Fruit fly (Drosophila melanogaster) Kc167 (cell line): ENCODE measurements around the gene Saf6.

Experiments used
- Myc ChIP-seq: fragments of >200 bp; optimal IDR thresholded peaks from 2 replicates; lab custom pipeline; 2017; ENCODE audit warnings: missing external identifiers
- Sin3A ChIP-seq: fragments of >200 bp; optimal IDR thresholded peaks from 2 replicates; lab custom pipeline; 2018; ENCODE audit warnings: missing external identifiers
- h ChIP-seq: fragments of >200 bp; optimal IDR thresholded peaks from 3 replicates; lab custom pipeline; 2018; ENCODE audit warnings: missing external identifiers
- insv ChIP-seq: fragments of >200 bp; optimal IDR thresholded peaks from 3 replicates; lab custom pipeline; 2018; ENCODE audit warnings: missing external identifiers
- psq ChIP-seq: fragments of >200 bp; optimal IDR thresholded peaks from 2 replicates; lab custom pipeline; 2017; ENCODE audit warnings: missing external identifiers
- ttk ChIP-seq: sonication (Bioruptor generic); optimal IDR thresholded peaks from 2 replicates; lab custom pipeline; 2017; ENCODE audit warnings: missing external identifiers

Saf6 gene

DNA sequence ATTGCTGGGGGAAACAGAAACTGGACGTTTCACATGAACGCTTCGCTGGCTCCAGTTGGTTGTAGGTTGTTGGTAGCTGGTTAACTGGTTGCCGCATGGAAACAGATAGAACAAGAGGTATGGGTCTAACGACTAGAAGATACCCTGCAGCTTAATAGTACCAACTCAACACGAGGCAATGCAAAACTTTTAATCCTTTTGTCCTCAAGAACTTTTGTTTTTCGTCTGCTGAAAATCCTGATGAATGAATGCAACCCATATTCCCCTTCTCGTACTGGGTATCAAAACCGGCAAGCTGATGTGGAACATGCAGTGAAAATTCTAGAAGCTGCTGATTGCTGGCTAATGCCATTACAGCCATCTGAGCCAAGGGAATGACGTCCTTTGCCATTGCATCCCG is 22.2 kb upstream of the Saf6 start:
- TF ChIP-seq h (lab: Kevin White, UChicago) = no peak

DNA sequence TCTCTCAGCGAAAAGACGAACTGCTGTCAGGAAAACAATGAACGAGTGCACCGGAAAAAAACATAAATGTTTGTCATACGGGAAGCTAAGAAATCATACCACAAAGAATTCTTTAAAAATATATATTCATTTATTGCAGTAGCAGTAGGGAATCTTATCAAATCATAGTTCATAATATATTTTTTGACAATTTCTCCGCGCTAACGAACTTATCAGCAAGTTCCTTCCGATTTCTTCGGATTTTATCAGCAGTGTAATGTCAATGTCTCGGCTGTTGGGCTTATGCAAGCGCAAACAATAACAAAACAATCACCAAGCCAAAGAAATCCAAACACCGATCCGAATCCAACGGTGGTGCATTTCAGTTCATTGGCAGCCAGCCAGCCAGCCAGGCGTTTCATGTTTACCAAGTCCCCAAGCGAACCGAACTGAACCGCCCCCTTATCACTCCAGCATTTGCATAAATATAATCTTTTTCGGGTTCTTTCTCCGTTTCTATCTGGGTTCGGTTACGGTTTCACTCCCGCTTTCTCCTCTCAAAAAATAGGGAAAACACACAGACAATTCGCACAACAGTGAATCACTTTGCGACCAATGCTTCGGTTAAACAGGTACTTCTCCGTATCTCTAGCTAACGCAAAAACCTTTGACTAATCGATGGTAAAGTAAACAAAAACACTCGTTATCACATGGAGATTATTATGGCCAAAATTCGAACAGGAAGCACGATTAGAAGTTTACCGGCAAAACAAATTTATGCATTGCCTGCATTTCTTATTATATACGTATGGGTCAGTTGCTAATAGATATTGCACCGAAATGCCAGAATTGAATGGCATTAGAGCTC is 12.0 kb upstream of the Saf6 start:
- no peak for TF ChIP-seq Myc (lab: Kevin White, UChicago)
- no peak for TF ChIP-seq insv
- TF ChIP-seq Sin3A (lab: Kevin White, UChicago) = no peak
- no peak for TF ChIP-seq psq (lab: Kevin White, UChicago)
- TF ChIP-seq h (lab: Kevin White, UChicago) = no peak
- no peak for TF ChIP-seq ttk (lab: Kevin White, UChicago)

DNA sequence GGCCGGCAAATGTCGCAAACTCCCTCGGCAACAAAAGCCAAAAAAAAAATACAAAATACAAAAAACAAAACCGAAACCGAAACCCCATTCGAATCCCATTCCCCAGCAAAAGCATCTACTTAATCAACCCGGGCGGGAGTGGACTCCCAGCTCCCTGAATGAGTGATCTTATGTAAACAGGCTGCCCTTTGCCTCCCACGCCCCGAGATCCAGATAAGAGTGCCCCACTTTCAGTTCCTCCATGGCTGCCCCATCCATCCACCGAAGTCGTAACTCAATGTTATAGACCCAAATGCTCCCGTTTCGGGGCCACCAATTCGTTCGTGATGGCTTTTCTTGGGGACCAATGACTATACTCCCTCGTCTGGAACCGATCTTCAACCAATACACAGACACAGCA is 11.3 kb upstream of the Saf6 start:
- TF ChIP-seq psq (lab: Kevin White, UChicago) (no peak), ttk (lab: Kevin White, UChicago) (no peak), h (lab: Kevin White, UChicago) (no peak), Myc (lab: Kevin White, UChicago) (no peak), insv (no peak), Sin3A (lab: Kevin White, UChicago) (no peak)

DNA sequence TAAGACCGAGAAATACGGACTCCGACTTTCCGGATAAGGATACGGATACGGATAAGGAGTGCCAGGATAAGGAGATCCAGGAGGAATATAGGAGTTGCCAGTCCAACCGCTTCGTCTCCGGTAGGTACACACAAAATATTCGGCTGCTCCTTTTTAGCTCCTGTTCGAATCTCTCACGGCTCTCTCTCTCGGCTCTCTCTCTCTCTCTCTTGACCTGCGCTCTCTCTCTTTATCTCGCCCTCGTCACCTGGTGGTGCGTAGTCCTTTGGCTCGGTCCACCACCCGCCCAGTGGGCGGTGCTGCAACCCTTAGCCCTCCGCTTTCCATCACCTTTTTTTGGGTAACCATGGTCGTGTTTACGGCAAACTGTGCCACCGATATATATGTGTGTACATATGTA is 10.6 kb upstream of the Saf6 start:
- TF ChIP-seq ttk (lab: Kevin White, UChicago) (no peak), h (lab: Kevin White, UChicago) (no peak), Myc (lab: Kevin White, UChicago) (no peak), insv (no peak), psq (lab: Kevin White, UChicago) (no peak), Sin3A (lab: Kevin White, UChicago) (no peak)

DNA sequence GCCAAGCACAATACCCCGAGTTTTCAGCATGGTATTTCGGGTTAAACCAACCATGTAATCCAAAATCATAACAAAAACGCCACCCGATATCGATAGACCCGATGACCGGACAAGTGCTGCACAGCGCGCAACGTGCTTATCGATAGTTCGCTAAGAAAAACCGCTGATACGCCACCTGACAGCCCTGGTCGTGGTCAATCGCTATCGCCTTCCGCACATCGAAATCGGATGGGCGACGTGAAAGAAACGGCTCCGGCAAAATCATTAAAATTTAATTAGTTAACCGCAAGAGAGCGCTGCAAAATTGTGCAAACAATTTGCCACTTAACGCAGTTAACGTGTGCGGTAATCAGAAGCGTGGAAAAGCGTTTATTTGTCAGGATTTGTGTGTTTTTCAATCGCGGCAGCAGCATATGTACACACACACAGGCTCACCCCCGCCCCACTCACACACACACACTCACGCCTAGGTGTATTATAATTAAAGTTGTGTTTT is 10.1 kb upstream of the Saf6 start, which contains the start of the genes CG3862 and dock:
CG3862 (minus strand) TSS at position 94 of the 496 bp plus-strand sequence.
dock (plus strand) TSS at position 202 of the 496 bp plus-strand sequence.
- TF ChIP-seq ttk (lab: Kevin White, UChicago) (no peak), h (lab: Kevin White, UChicago) (peak; percentile 41), psq (lab: Kevin White, UChicago) (no peak)

DNA sequence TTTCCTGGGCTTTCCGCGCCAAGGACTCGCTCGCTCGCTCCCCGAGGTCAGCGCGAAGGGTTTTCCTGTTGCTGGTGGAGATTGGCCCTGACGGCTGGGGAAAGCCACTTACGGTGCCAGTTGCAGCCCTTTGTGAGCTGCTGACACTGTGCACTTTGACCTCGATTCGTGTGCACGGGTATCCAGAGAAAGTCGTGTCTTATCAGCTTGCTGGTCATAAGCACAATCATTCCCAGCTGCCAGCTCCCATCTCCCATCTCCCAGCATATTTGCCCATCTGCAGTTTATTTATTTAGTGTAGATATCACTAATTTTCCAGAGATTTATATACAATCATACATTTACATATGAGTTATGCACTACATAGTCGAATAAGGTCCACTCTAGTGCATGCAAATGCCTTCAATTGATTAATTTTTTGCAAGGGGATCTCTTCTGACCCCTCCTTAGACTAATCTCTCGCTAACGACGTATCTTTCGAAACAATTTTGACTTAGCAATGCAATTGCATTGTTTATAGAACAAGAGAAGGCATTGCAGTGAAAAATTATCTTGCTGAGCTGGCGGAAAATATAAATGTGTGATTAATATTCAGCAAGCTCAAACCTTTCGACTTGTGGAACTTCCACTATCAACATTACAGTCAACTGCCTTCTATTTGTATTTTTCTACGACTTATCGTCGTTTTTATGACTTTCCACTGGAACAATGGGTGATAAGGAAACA is 6.4 kb upstream of the Saf6 start:
- TF ChIP-seq Myc (lab: Kevin White, UChicago) (no peak), h (lab: Kevin White, UChicago) (no peak), ttk (lab: Kevin White, UChicago) (no peak)

DNA sequence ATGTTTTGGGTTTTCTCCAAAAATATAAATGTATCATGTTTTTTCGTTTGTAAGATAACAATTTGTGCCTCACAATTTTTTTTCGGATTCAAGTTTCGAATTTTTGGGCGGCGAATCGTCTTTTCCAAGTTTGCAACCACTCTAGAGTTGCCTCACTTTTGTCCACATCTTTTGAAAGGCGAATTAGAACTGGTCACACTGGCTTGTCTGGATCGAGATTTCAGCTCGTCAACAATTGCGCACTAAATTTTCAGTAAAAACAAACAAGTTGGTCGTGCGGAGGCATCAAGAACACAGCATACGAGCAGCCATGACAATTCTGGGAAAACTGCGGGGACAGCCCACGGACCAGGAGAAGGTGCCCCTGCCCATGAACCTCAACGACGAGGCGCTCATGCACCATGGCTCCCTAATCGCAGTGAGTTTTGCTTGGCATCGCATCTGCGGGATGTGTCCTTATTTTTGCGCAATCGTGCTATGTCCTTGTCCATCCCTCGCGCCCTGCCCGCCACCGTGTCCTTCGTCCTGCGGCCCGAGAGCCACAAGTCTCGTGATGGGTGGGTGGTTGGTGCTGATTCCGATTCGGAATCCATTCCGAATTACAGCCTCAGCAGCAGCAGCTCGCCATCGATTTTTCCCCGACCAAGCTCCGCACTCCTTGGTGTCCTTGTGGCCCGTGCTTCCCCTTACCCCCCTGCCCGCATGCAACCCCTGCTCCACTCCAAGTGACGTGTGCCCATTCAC is 5.7 kb upstream of the Saf6 start, which contains the start of gene CG3662:
CG3662 (plus strand) TSS at position 48 of the 744 bp plus-strand sequence.
- TF ChIP-seq Myc (lab: Kevin White, UChicago) = no peak

DNA sequence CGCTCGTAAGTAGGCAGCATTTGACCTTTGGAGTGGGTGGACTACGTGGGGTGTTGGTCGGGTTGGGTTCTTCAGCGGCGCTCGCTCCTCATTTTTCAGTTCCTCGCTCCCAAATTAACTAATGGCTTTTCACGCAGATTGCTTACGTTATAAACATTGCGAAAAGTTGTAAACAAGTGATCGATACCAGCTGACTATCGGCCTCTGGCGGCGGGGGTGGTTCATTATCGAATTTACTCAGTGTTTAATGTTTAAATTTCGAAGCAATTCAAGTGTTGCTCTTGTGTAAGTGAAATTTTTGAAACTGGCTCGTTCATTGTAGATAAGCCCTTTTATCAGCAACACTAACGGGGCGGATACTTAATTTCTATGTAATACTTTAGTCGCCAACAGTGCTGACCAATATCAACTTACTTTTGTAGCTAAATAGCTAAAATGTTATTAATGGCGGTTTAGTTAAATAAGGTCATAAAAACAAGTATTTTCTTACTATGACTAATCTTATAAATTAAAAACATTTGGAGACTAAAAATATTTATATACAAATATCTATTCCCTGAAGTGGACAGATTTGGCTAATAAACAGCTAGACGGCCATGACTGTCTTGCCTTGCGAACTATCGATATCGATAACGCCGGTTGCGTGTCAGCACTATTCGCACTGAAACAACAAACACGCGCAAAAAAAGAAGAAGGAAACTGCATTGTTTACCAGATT is 3.7 kb upstream of the Saf6 start, which contains the start of the genes PGAP2 and Clp:
PGAP2 (minus strand) TSS at position 194 of the 718 bp plus-strand sequence.
Clp (plus strand) TSS at position 650 of the 718 bp plus-strand sequence.
- TF ChIP-seq h (lab: Kevin White, UChicago) = no peak
- no peak for TF ChIP-seq Myc (lab: Kevin White, UChicago)
- no peak for TF ChIP-seq Sin3A (lab: Kevin White, UChicago)
- no peak for TF ChIP-seq psq (lab: Kevin White, UChicago)
- TF ChIP-seq insv = no peak

DNA sequence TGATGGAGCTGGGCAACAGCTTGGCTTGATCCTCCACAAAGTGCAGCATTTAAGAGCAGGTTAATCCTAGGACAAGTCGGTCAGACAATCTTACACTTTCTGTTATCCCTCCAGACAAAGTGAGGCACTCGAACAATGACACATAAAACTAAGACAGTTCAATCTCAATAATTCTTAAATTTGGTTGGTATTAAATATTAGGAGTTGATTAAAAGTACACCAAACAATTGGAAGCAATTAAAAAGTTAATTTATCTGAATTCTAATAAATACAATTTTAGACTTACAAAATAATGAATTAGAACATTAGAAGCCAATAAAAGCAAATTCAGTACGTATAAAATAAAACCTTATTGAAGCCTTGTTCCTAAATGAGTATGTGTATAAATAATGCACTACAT is 2.1 kb upstream of the Saf6 start, which contains the start of gene CG15880:
CG15880 (minus strand) TSS at position 101 of the 400 bp plus-strand sequence.
- TF ChIP-seq ttk (lab: Kevin White, UChicago) = no peak
- no peak for TF ChIP-seq Sin3A (lab: Kevin White, UChicago)
- TF ChIP-seq Myc (lab: Kevin White, UChicago) = no peak
- TF ChIP-seq h (lab: Kevin White, UChicago) = no peak
- TF ChIP-seq insv = no peak
- no peak for TF ChIP-seq psq (lab: Kevin White, UChicago)

DNA sequence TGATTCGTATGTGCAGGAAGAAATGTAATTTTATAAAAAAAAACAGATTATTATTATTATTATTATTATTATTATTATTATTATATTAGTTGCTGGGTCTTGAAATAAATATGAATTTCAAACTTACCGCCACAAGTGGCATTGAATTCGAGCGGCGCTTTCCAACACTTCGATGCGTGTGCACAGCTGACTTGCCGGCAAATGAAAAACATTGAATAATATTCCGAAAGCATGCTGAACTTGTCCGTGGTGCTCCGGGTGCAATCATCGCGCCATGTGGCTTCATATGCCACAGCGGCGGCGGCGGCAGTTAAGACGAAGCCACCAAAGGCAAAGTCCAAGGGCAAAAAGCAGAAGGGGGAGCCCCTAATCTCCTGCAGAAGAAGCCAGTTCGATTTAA is 4.3 kb downstream of the Saf6 start, which contains the start of gene Dbp21E2:
Dbp21E2 (plus strand) TSS at position 180 of the 400 bp plus-strand sequence.
- TF ChIP-seq Myc (lab: Kevin White, UChicago) = no peak
- TF ChIP-seq ttk (lab: Kevin White, UChicago) = no peak
- TF ChIP-seq psq (lab: Kevin White, UChicago) = no peak
- no peak for TF ChIP-seq h (lab: Kevin White, UChicago)
- no peak for TF ChIP-seq insv
- TF ChIP-seq Sin3A (lab: Kevin White, UChicago) = no peak

DNA sequence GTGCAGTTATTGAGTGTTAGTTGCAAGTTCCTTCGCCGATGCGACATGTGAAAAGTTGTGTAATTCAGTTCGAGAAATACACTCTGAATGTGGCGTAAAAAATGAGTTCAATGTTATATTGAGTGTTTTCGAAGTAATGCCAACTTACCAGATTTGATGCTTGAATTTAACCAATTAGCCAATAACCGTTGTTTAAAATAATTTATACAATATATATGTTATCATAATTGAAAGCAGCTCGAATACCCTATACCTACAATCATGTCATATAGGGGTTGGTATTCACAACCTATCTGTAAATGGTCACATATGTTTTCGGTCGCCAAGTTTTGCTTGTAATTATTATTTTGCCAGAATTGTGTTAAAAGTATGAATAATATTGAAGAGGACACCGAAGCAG is 5.5 kb downstream of the Saf6 start, which contains the start of gene Nnf1b:
Nnf1b (plus strand) TSS at position 301 of the 400 bp plus-strand sequence.
- TF ChIP-seq psq (lab: Kevin White, UChicago) = no peak
- no peak for TF ChIP-seq ttk (lab: Kevin White, UChicago)
- TF ChIP-seq insv = no peak
- TF ChIP-seq Sin3A (lab: Kevin White, UChicago) = no peak
- no peak for TF ChIP-seq Myc (lab: Kevin White, UChicago)
- no peak for TF ChIP-seq h (lab: Kevin White, UChicago)
